Worm (Caenorhabditis elegans): Measurements from ENCODE around the gene K02E10.7.

Gene K02E10.7

ce11 chrX:2549322-2549721 lies 41.0 kb upstream of the K02E10.7 start:
- TF ChIP-seq tbp1 (GFP tag; optimal IDR thresholded peaks at IDR 0.05) (peak; percentile 94), B0035.1 (tag; optimal IDR thresholded peaks at IDR 0.05) (peak; percentile 56), ceh-58 (GFP tag; IDR thresholded peaks at IDR 0.05) (no peak), F10E7.11 (tag; optimal IDR thresholded peaks at IDR 0.05) (peak; percentile 23), madf-6 (GFP tag; IDR thresholded peaks at IDR 0.05) (0 out of 2 replicates have a peak, but pooled peaks have one; percentile 20), lin-54 (GFP tag; optimal IDR thresholded peaks at IDR 0.05) (peak; percentile 42), hrde-1 (tag; optimal IDR thresholded peaks at IDR 0.05; ENCODE audit: borderline replicate concordance) (peak; percentile 68), mxl-1 (tag; optimal IDR thresholded peaks at IDR 0.05) (peak; percentile 63), F23B12.7 (tag; optimal IDR thresholded peaks at IDR 0.05; ENCODE audit: insufficient read depth) (peak; percentile 85), let-526 (GFP tag; IDR thresholded peaks at IDR 0.05) (0 out of 2 replicates have a peak, but pooled peaks have one; percentile 32), hlh-12 (tag; optimal IDR thresholded peaks at IDR 0.05) (peak; percentile 63), F55B11.4 (tag; optimal IDR thresholded peaks at IDR 0.05; ENCODE audit: borderline replicate concordance, insufficient read depth) (no peak), B0019.2 (GFP tag; conservative IDR thresholded peaks at IDR 0.05) (0 out of 2 replicates have a peak, but pooled peaks have one; percentile 25), nfyb-1 (GFP tag; IDR thresholded peaks at IDR 0.05) (peak; percentile 68; the same call in 1 of the 2 replicates), pha-4 (tag; optimal IDR thresholded peaks at IDR 0.05) (no peak), dpff-1 (tag; optimal IDR thresholded peaks at IDR 0.05) (no peak), xnd-1 (tag; optimal IDR thresholded peaks at IDR 0.05) (no peak), ceh-91 (GFP tag; IDR thresholded peaks at IDR 0.05) (0 out of 2 replicates have a peak, but pooled peaks have one; percentile 12), unc-130 (GFP tag; optimal IDR thresholded peaks at IDR 0.05) (no peak), ekl-4 (GFP tag; IDR thresholded peaks at IDR 0.05) (peak; percentile 30; the same call in 1 of the 2 replicates), repo-1 (tag; optimal IDR thresholded peaks at IDR 0.05) (peak; percentile 75), lsl-1 (GFP tag; optimal IDR thresholded peaks at IDR 0.05) (peak; percentile 2), rcor-1 (GFP tag; IDR thresholded peaks at IDR 0.05) (peak; percentile 51; the same call in 1 of the 2 replicates), Y67H2A.10 (GFP tag; conservative IDR thresholded peaks at IDR 0.05) (no peak), snpc-3.4 (tag; optimal IDR thresholded peaks at IDR 0.05) (peak; percentile 34), Y95B8A.8 (GFP tag; IDR thresholded peaks at IDR 0.05) (no peak), gei-17 (GFP tag; optimal IDR thresholded peaks at IDR 0.05) (peak; percentile 25), him-1 (tag; optimal IDR thresholded peaks at IDR 0.05) (peak; percentile 86), lin-40 (tag; optimal IDR thresholded peaks at IDR 0.05) (peak; percentile 81), nfya-1 (tag; optimal IDR thresholded peaks at IDR 0.05; ENCODE audit: borderline replicate concordance, insufficient read depth) (no peak), hsf-1 (GFP tag; IDR thresholded peaks at IDR 0.05) (no peak), F22D6.2 (tag; optimal IDR thresholded peaks at IDR 0.05) (peak; percentile 45), madf-10 (tag; optimal IDR thresholded peaks at IDR 0.05) (peak; percentile 76), nhr-80 (tag; optimal IDR thresholded peaks at IDR 0.05) (peak; percentile 35), nhr-90 (tag; optimal IDR thresholded peaks at IDR 0.05) (peak; percentile 79), snpc-4 (GFP tag; optimal IDR thresholded peaks at IDR 0.05) (peak; percentile 56), snpc-4 (tag; optimal IDR thresholded peaks at IDR 0.05) (peak in 3 of 4 experiments; percentile 62 to 77 (median 73)), hmg-20 (GFP tag; IDR thresholded peaks at IDR 0.05) (peak; percentile 69; the same call in 1 of the 2 replicates), K11D2.4 (GFP tag; IDR thresholded peaks at IDR 0.05) (peak; percentile 36; the same call in 1 of the 2 replicates), tbx-9 (tag; optimal IDR thresholded peaks at IDR 0.05; ENCODE audit: borderline replicate concordance) (no peak), attf-3 (GFP tag; conservative IDR thresholded peaks at IDR 0.05) (no peak), zim-3 (tag; optimal IDR thresholded peaks at IDR 0.05) (peak; percentile 72), ceh-79 (tag; optimal IDR thresholded peaks at IDR 0.05) (peak; percentile 40), mel-28 (tag; optimal IDR thresholded peaks at IDR 0.05; ENCODE audit: borderline replicate concordance) (no peak), ztf-3 (GFP tag; optimal IDR thresholded peaks at IDR 0.05) (no peak), attf-6 (GFP tag; IDR thresholded peaks at IDR 0.05) (peak; percentile 47; the same call in 1 of the 2 replicates), bed-2 (GFP tag; IDR thresholded peaks at IDR 0.05) (no peak), unc-62 (GFP tag; optimal IDR thresholded peaks at IDR 0.05) (no peak)
